Worm (Caenorhabditis elegans) whole organism, young adult: ENCODE measurements around the gene srx-120.

Experiments
- B0019.2 ChIP-seq: fragments of 200-800 bp; sonication (Bioruptor generic); conservative IDR thresholded peaks from 2 replicates; pipeline ENCODE4 v1.3.6; 2022; ENCODE audit warnings: missing genetic modification reagents, missing genetic modification characterization, missing compliant biosample characterization
- D2030.7 ChIP-seq: fragments of 200-800 bp; sonication (Bioruptor generic); IDR thresholded peaks from 2 replicates; pipeline ENCODE4 v1.3.6; 2022; ENCODE audit warnings: missing genetic modification reagents, missing genetic modification characterization, missing compliant biosample characterization
- F39B2.1 ChIP-seq: fragments of 200-800 bp; sonication (Bioruptor generic); IDR thresholded peaks from 2 replicates; pipeline ENCODE4 v1.3.6; 2022; ENCODE audit warnings: missing genetic modification reagents, missing genetic modification characterization, missing compliant biosample characterization
- F57A8.1 ChIP-seq: fragments of 200-800 bp; sonication (Bioruptor generic); optimal IDR thresholded peaks from 2 replicates; lab custom pipeline; 2018; ENCODE audit warnings: mild to moderate bottlenecking, missing genetic modification characterization, moderate library complexity, missing compliant biosample characterization
- K12H6.12 ChIP-seq: fragments of 200-800 bp; sonication (Bioruptor generic); optimal IDR thresholded peaks from 2 replicates; lab custom pipeline; 2018; ENCODE audit warnings: mild to moderate bottlenecking, missing genetic modification characterization, missing compliant biosample characterization
- Y53F4B.3 ChIP-seq: fragments of 200-800 bp; sonication (Bioruptor generic); IDR thresholded peaks from 2 replicates; pipeline ENCODE4 v1.3.6; 2022; ENCODE audit warnings: missing genetic modification reagents, missing genetic modification characterization, missing compliant biosample characterization
- Y53G8AR.9 ChIP-seq: fragments of 200-800 bp; sonication (Bioruptor generic); conservative IDR thresholded peaks from 2 replicates; pipeline ENCODE4 v1.3.6; 2022; ENCODE audit warnings: missing genetic modification reagents, missing genetic modification characterization, missing compliant biosample characterization
- Y56A3A.18 ChIP-seq: fragments of 200-800 bp; sonication (Bioruptor generic); IDR thresholded peaks from 2 replicates; pipeline ENCODE4 v1.3.6; 2022; ENCODE audit warnings: missing genetic modification reagents, missing genetic modification characterization, missing compliant biosample characterization
- akir-1 ChIP-seq: fragments of 200-800 bp; sonication (Bioruptor generic); optimal IDR thresholded peaks from 2 replicates; lab custom pipeline; 2018; ENCODE audit warnings: mild to moderate bottlenecking, missing genetic modification characterization, moderate library complexity, missing compliant biosample characterization
- aptf-2 ChIP-seq: fragments of 200-800 bp; sonication (Bioruptor generic); conservative IDR thresholded peaks from 2 replicates; pipeline ENCODE4 v1.3.6; 2022; ENCODE audit warnings: missing genetic modification reagents, missing genetic modification characterization, missing compliant biosample characterization
- athp-1 ChIP-seq: sonication (generic microtip); optimal IDR thresholded peaks from 2 replicates; lab custom pipeline; 2017; ENCODE audit warnings: mild to moderate bottlenecking, missing genetic modification characterization, missing compliant biosample characterization
- bed-1 ChIP-seq: fragments of 200-800 bp; sonication (Bioruptor generic); IDR thresholded peaks from 2 replicates; pipeline ENCODE4 v1.3.6; 2022; ENCODE audit warnings: missing genetic modification reagents, missing genetic modification characterization, missing compliant biosample characterization
- cebp-1 ChIP-seq, 2 experiments: fragments of 200-800 bp in 1 of 2; sonication (Bioruptor generic) in 1 of 2; sonication (generic microtip) in 1 of 2; IDR thresholded peaks in 1 of 2; optimal IDR thresholded peaks in 1 of 2; 2 replicates each; pipeline versions ENCODE4 v1.3.6 to Lab custom; 2017 to 2022; ENCODE audit warnings: missing compliant biosample characterization in 2 of 2, missing genetic modification characterization in 2 of 2, mild to moderate bottlenecking in 1 of 2, missing genetic modification reagents in 1 of 2, moderate library complexity in 1 of 2
- ceh-100 ChIP-seq: fragments of 200-800 bp; sonication (Bioruptor generic); IDR thresholded peaks from 2 replicates; pipeline ENCODE4 v1.3.6; 2022; ENCODE audit warnings: missing genetic modification reagents, missing genetic modification characterization, missing compliant biosample characterization
- chd-7 ChIP-seq: sonication (generic microtip); optimal IDR thresholded peaks from 2 replicates; lab custom pipeline; 2016; ENCODE audit warnings: mild to moderate bottlenecking, missing genetic modification characterization, moderate library complexity, missing compliant biosample characterization
- dox-1 ChIP-seq: fragments of 200-800 bp; sonication (Bioruptor generic); IDR thresholded peaks from 2 replicates; pipeline ENCODE4 v1.3.6; 2022; ENCODE audit warnings: missing genetic modification reagents, missing genetic modification characterization, missing compliant biosample characterization
- egl-44 ChIP-seq: fragments of 200-800 bp; sonication (Bioruptor generic); IDR thresholded peaks from 2 replicates; pipeline ENCODE4 v1.3.6; 2022; ENCODE audit warnings: missing genetic modification reagents, missing genetic modification characterization, missing compliant biosample characterization
- egrh-3 ChIP-seq: fragments of 200-800 bp; sonication (Bioruptor generic); IDR thresholded peaks from 2 replicates; pipeline ENCODE4 v1.3.6; 2022; ENCODE audit warnings: missing genetic modification reagents, missing genetic modification characterization, missing compliant biosample characterization
- fkh-3 ChIP-seq: sonication (generic microtip); optimal IDR thresholded peaks from 2 replicates; lab custom pipeline; 2016; ENCODE audit warnings: mild to moderate bottlenecking, missing genetic modification characterization, missing compliant biosample characterization
- hlh-26 ChIP-seq: fragments of 200-800 bp; sonication (Bioruptor generic); conservative IDR thresholded peaks from 2 replicates; pipeline ENCODE4 v1.3.6; 2022; ENCODE audit warnings: missing genetic modification reagents, missing genetic modification characterization, missing compliant biosample characterization
- lag-1 ChIP-seq: fragments of 200-800 bp; sonication (Bioruptor generic); IDR thresholded peaks from 2 replicates; pipeline ENCODE4 v1.3.6; 2022; ENCODE audit warnings: missing genetic modification reagents, missing genetic modification characterization, missing compliant biosample characterization
- lin-26 ChIP-seq: fragments of 200-800 bp; sonication (Bioruptor generic); IDR thresholded peaks from 2 replicates; pipeline ENCODE4 v1.3.6; 2022; ENCODE audit warnings: missing genetic modification reagents, missing genetic modification characterization, missing compliant biosample characterization
- lin-40 ChIP-seq: sonication (generic microtip); optimal IDR thresholded peaks from 2 replicates; lab custom pipeline; 2016; ENCODE audit warnings: missing genetic modification characterization, mild to moderate bottlenecking, missing compliant biosample characterization, missing genotype, missing genetic modification reagents
- lin-54 ChIP-seq: fragments of 200-800 bp; sonication (Bioruptor generic); optimal IDR thresholded peaks from 2 replicates; lab custom pipeline; 2018; ENCODE audit warnings: mild to moderate bottlenecking, missing genetic modification characterization, missing compliant biosample characterization
- lir-1 ChIP-seq: fragments of 200-800 bp; sonication (Bioruptor generic); conservative IDR thresholded peaks from 2 replicates; pipeline ENCODE4 v1.3.6; 2022; ENCODE audit warnings: missing genetic modification reagents, missing genetic modification characterization, missing compliant biosample characterization
- lsl-1 ChIP-seq: fragments of 200-800 bp; sonication (Bioruptor generic); optimal IDR thresholded peaks from 2 replicates; lab custom pipeline; 2018; ENCODE audit warnings: mild to moderate bottlenecking, missing genetic modification characterization, moderate library complexity, missing compliant biosample characterization
- lsy-27 ChIP-seq: sonication (generic microtip); optimal IDR thresholded peaks from 2 replicates; lab custom pipeline; 2017; ENCODE audit warnings: missing genetic modification characterization, mild to moderate bottlenecking, missing compliant biosample characterization, antibody characterized with exemption, missing genotype, borderline replicate concordance; ENCODE audit not compliant: insufficient read depth
- madf-6 ChIP-seq: fragments of 200-800 bp; sonication (Bioruptor generic); IDR thresholded peaks from 2 replicates; pipeline ENCODE4 v1.3.6; 2022; ENCODE audit warnings: missing genetic modification reagents, missing genetic modification characterization, missing compliant biosample characterization
- mes-4 ChIP-seq: sonication (generic microtip); optimal IDR thresholded peaks from 2 replicates; lab custom pipeline; 2016; ENCODE audit warnings: missing genotype, missing genetic modification characterization, missing compliant biosample characterization
- nhr-120 ChIP-seq: fragments of 200-800 bp; sonication (Bioruptor generic); IDR thresholded peaks from 2 replicates; pipeline ENCODE4 v1.3.6; 2022; ENCODE audit warnings: missing genetic modification characterization, missing compliant biosample characterization
- nhr-90 ChIP-seq: sonication (generic microtip); optimal IDR thresholded peaks from 2 replicates; lab custom pipeline; 2016; ENCODE audit warnings: missing genotype, mild to moderate bottlenecking, missing genetic modification characterization, missing compliant biosample characterization
- snpc-3.4 ChIP-seq: sonication (generic microtip); optimal IDR thresholded peaks from 2 replicates; lab custom pipeline; 2017; ENCODE audit warnings: missing genetic modification characterization, mild to moderate bottlenecking, missing compliant biosample characterization, antibody characterized with exemption, moderate library complexity, missing genotype, missing genetic modification reagents
- sptf-2 ChIP-seq: fragments of 200-800 bp; sonication (Bioruptor generic); optimal IDR thresholded peaks from 2 replicates; lab custom pipeline; 2018; ENCODE audit warnings: mild to moderate bottlenecking, missing genetic modification characterization, missing compliant biosample characterization
- tbp1 ChIP-seq: fragments of 200-800 bp; sonication (Bioruptor generic); optimal IDR thresholded peaks from 2 replicates; lab custom pipeline; 2018; ENCODE audit warnings: mild to moderate bottlenecking, missing genetic modification characterization, missing compliant biosample characterization
- unc-130 ChIP-seq: sonication (generic microtip); optimal IDR thresholded peaks from 2 replicates; lab custom pipeline; 2016; ENCODE audit warnings: missing genetic modification reagents, missing genetic modification characterization, missing compliant biosample characterization
- zim-3 ChIP-seq: sonication (generic microtip); optimal IDR thresholded peaks from 2 replicates; lab custom pipeline; 2017; ENCODE audit warnings: mild to moderate bottlenecking, missing genetic modification characterization, moderate library complexity, missing compliant biosample characterization
- ztf-26 ChIP-seq: sonication (generic microtip); optimal IDR thresholded peaks from 2 replicates; lab custom pipeline; 2017; ENCODE audit warnings: missing genetic modification characterization, missing compliant biosample characterization

The srx-120 gene

DNA sequence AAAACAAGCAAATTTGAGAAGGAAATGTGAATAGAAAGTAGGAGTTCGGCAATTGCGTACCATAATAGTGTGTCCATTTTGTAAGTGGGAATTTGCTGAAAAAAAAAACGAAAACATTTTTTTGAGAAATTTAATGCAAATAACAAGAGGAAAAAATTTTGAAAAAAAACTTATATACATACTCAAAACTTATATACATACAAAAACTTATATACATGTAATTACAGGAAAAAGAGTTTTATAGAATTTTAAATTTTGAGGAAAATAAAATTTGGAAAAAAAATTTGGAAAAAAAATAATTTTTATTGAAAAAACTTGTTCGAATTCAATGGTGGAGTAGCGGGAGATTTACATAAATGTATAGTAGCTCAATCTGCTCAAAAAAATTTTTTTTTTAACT, 28.3 kb upstream of the srx-120 start, which contains the start of gene ador-1:
Gene ador-1, minus strand, starts transcription at position 101 of the 400 bp plus-strand sequence.
- TF ChIP-seq Y53G8AR.9 (no peak), lsl-1 (GFP tag; lab: Kevin White, UChicago) (no peak), chd-7 (tag; lab: Kevin White, UChicago) (no peak), lag-1 (no peak), fkh-3 (tag; lab: Kevin White, UChicago) (no peak), lin-54 (GFP tag; lab: Kevin White, UChicago) (no peak), lsy-27 (tag; lab: Kevin White, UChicago) (no peak), lin-40 (tag; lab: Kevin White, UChicago) (no peak), lir-1 (GFP tag; lab: Robert Waterston, UW) (no peak), aptf-2 (GFP tag; lab: Robert Waterston, UW) (no peak), bed-1 (GFP tag; lab: Robert Waterston, UW) (no peak), athp-1 (tag; lab: Kevin White, UChicago) (no peak), nhr-90 (no peak), K12H6.12 (tag; lab: Kevin White, UChicago) (no peak), madf-6 (GFP tag; lab: Robert Waterston, UW) (no peak), tbp1 (GFP tag; lab: Kevin White, UChicago) (no peak), dox-1 (GFP tag; lab: Robert Waterston, UW) (no peak)

DNA sequence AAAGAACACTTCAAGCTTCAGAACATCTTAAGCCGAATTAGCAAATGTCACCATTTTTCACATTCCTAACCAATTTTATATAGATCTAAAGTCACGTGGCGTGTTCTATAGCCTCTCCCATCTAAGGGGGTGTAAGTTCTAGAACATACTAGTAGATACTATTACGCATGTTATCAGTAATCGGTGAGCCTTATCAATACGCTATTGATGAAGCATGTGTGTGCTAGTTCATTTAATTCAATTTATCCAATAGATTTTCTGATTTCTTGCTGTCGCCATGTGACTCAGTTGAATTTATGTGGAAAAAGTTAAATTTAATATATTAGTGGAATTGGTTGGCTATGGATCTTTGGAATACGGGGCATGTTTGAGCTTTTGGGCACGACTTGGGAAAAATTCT, 24.5 kb upstream of the srx-120 start:
- TF ChIP-seq egrh-3 (GFP tag; lab: Robert Waterston, UW) (no peak), mes-4 (tag; lab: Kevin White, UChicago) (no peak), egl-44 (GFP tag; lab: Robert Waterston, UW) (no peak), Y56A3A.18 (no peak), B0019.2 (GFP tag; lab: Robert Waterston, UW) (no peak), F39B2.1 (no peak), lin-26 (GFP tag; lab: Robert Waterston, UW) (no peak), cebp-1 (GFP tag; IDR thresholded peaks at IDR 0.05; lab: Robert Waterston, UW) (no peak), cebp-1 (tag; optimal IDR thresholded peaks at IDR 0.05; lab: Kevin White, UChicago) (no peak), nhr-120 (no peak), aptf-2 (GFP tag; lab: Robert Waterston, UW) (no peak), D2030.7 (GFP tag; lab: Robert Waterston, UW) (no peak), snpc-3.4 (tag; lab: Kevin White, UChicago) (no peak), lir-1 (GFP tag; lab: Robert Waterston, UW) (no peak), ceh-100 (GFP tag; lab: Robert Waterston, UW) (no peak), Y53F4B.3 (no peak), unc-130 (GFP tag; lab: Kevin White, UChicago) (no peak), akir-1 (GFP tag; lab: Kevin White, UChicago) (no peak), sptf-2 (GFP tag; lab: Kevin White, UChicago) (no peak)

DNA sequence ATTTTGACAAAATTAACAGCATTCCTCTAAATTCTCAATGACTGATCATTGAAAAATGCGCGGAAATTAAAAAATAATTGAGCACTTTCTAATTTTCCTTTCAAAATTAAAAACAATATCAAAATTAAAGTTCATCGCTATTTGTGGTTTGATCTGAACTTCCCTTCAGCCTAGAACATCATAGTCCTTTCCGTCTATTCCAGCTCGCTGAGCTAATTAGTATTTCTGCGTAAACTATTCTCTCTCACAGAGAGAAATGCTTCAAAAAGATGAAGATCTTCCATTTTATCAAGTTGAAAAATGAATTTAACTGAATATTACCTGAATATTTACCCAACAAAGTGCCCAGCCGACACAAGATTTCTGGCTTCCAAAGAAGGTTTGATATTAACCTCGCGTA, 24.0 kb upstream of the srx-120 start, which contains the start of gene srh-68:
Gene srh-68, plus strand, starts transcription at position 301 of the 400 bp plus-strand sequence.
- TF ChIP-seq hlh-26 (GFP tag; lab: Robert Waterston, UW) (no peak), F57A8.1 (GFP tag; lab: Kevin White, UChicago) (no peak), K12H6.12 (tag; lab: Kevin White, UChicago) (no peak), zim-3 (tag; lab: Kevin White, UChicago) (no peak), ztf-26 (tag; lab: Kevin White, UChicago) (no peak)
- TF ChIP-seq, all 124 proteins: peak for 0
